Fruit fly (Drosophila melanogaster): ENCODE data around the gene Acox3.

- TF ChIP-seq CG5204 (GFP tag; optimal IDR thresholded peaks at IDR 0.05) = no peak
- no peak for TF ChIP-seq toe (GFP tag; optimal IDR thresholded peaks at IDR 0.05)
- no peak for TF ChIP-seq cnc (optimal IDR thresholded peaks at IDR 0.05)
- no peak for TF ChIP-seq kay (GFP tag; ENCODE audit: borderline replicate concordance)
Measured at dm6 chr2L:6470100-6470644, 22.0 kb upstream of the Acox3 start.
